Fruit fly (Drosophila melanogaster) whole organism, embryonic: ENCODE measurements around the gene CG42486.
A peak's percentile ranks its signal among the peaks of the same experiment; 100 is the strongest.

Experiments used
- Bdp1 ChIP-seq: fragments of 200-800 bp; sonication (Bioruptor generic); optimal IDR thresholded peaks from 3 replicates; lab custom pipeline; 2016; ENCODE audit warnings: missing biosample characterization, missing genetic modification characterization
- Bgb ChIP-seq: fragments of 200-800 bp; sonication (Bioruptor generic); IDR thresholded peaks from 2 replicates; pipeline ENCODE4 v1.3.6; 2022; ENCODE audit warnings: missing biosample characterization, missing genetic modification characterization; ENCODE audit not compliant: partially characterized antibody
- BtbVII ChIP-seq: fragments of 200-800 bp; sonication (Bioruptor generic); optimal IDR thresholded peaks from 3 replicates; lab custom pipeline; 2017; ENCODE audit warnings: missing biosample characterization, mild to moderate bottlenecking, missing genetic modification characterization
- CG1024 ChIP-seq: fragments of 200-800 bp; sonication (Bioruptor generic); IDR thresholded peaks from 2 replicates; pipeline ENCODE4 v1.3.6; 2022; ENCODE audit warnings: missing biosample characterization, missing genetic modification characterization
- CG10565 ChIP-seq: fragments of 200-800 bp; sonication (Bioruptor generic); optimal IDR thresholded peaks from 3 replicates; lab custom pipeline; 2016; ENCODE audit warnings: missing biosample characterization, mild to moderate bottlenecking, missing genetic modification characterization
- CG11456 ChIP-seq: fragments of 200-800 bp; sonication (Bioruptor generic); IDR thresholded peaks from 3 replicates; pipeline ENCODE4 v1.3.6; 2022; ENCODE audit warnings: missing biosample characterization, missing genetic modification characterization
- CG12104 ChIP-seq: fragments of 200-800 bp; sonication (Bioruptor generic); optimal IDR thresholded peaks from 3 replicates; lab custom pipeline; 2016; ENCODE audit warnings: missing biosample characterization, missing genetic modification characterization
- CG12769 ChIP-seq: fragments of 200-800 bp; sonication (Bioruptor generic); optimal IDR thresholded peaks from 2 replicates; lab custom pipeline; 2019; ENCODE audit warnings: missing biosample characterization, mild to moderate bottlenecking, missing genetic modification characterization, moderate library complexity
- CG13894 ChIP-seq: fragments of 200-800 bp; sonication (Bioruptor generic); optimal IDR thresholded peaks from 3 replicates; lab custom pipeline; 2018; ENCODE audit warnings: missing biosample characterization, mild to moderate bottlenecking, missing genetic modification characterization, moderate library complexity
- CG16779 ChIP-seq: fragments of 200-800 bp; sonication (Bioruptor generic); IDR thresholded peaks from 2 replicates; pipeline ENCODE4 v1.3.6; 2022; ENCODE audit warnings: missing biosample characterization, missing genetic modification characterization
- CG17612 ChIP-seq: fragments of 200-800 bp; sonication (Bioruptor generic); IDR thresholded peaks from 2 replicates; pipeline ENCODE4 v1.3.6; 2022; ENCODE audit warnings: missing biosample characterization, missing genetic modification characterization
- CG32772 ChIP-seq: fragments of 200-800 bp; sonication (Bioruptor generic); IDR thresholded peaks from 2 replicates; pipeline ENCODE4 v1.3.6; 2022; ENCODE audit warnings: missing biosample characterization, missing genetic modification characterization
- CG6175 ChIP-seq: fragments of 200-800 bp; sonication (Bioruptor generic); IDR thresholded peaks from 3 replicates; pipeline ENCODE4 v1.3.6; 2022; ENCODE audit warnings: missing biosample characterization, missing genetic modification characterization
- CG6689 ChIP-seq: fragments of 200-800 bp; sonication (Bioruptor generic); IDR thresholded peaks from 2 replicates; pipeline ENCODE4 v1.3.6; 2022; ENCODE audit warnings: missing biosample characterization, missing genetic modification characterization
- CG6791 ChIP-seq: fragments of 200-800 bp; sonication (Bioruptor generic); IDR thresholded peaks from 3 replicates; pipeline ENCODE4 v1.3.6; 2022; ENCODE audit warnings: missing biosample characterization, missing genetic modification characterization; ENCODE audit not compliant: partially characterized antibody
- CG7556 ChIP-seq: fragments of 200-800 bp; sonication (Bioruptor generic); optimal IDR thresholded peaks from 2 replicates; lab custom pipeline; 2017; ENCODE audit warnings: missing biosample characterization, mild to moderate bottlenecking, missing genetic modification characterization
- CG8281 ChIP-seq: fragments of 200-800 bp; sonication (Bioruptor generic); optimal IDR thresholded peaks from 2 replicates; lab custom pipeline; 2018; ENCODE audit warnings: missing biosample characterization, mild to moderate bottlenecking, missing genetic modification characterization, moderate library complexity
- CG8944 ChIP-seq: fragments of 200-800 bp; sonication (Bioruptor generic); optimal IDR thresholded peaks from 3 replicates; lab custom pipeline; 2016; ENCODE audit warnings: missing biosample characterization, missing genetic modification characterization
- CG9932 ChIP-seq: fragments of 200-800 bp; sonication (Bioruptor generic); IDR thresholded peaks from 2 replicates; pipeline ENCODE4 v1.3.6; 2022; ENCODE audit warnings: missing biosample characterization, missing genetic modification characterization
- CkIIα-i1 ChIP-seq: fragments of 200-800 bp; sonication (Bioruptor generic); IDR thresholded peaks from 2 replicates; pipeline ENCODE4 v1.3.6; 2022; ENCODE audit warnings: missing biosample characterization, missing genetic modification characterization
- Deaf1 ChIP-seq: fragments of 200-800 bp; optimal IDR thresholded peaks from 3 replicates; lab custom pipeline; 2019; ENCODE audit warnings: missing biosample characterization, mild to moderate bottlenecking, missing genetic modification characterization, moderate library complexity
- Dref ChIP-seq: fragments of 200-800 bp; sonication (Bioruptor generic); IDR thresholded peaks from 2 replicates; pipeline ENCODE4 v1.3.6; 2022; ENCODE audit warnings: missing biosample characterization, missing genetic modification characterization
- Eip74EF ChIP-seq, 2 experiments: fragments of 200-800 bp in 1 of 2; fragments of >200 bp in 1 of 2; sonication (Bioruptor generic) in 1 of 2; optimal IDR thresholded peaks; 2 replicates each; lab custom pipeline; 2017 to 2019; ENCODE audit warnings: missing biosample characterization in 2 of 2, missing genetic modification characterization in 2 of 2, mild to moderate bottlenecking in 1 of 2, moderate library complexity in 1 of 2
- HHEX ChIP-seq: fragments of 200-800 bp; sonication (Bioruptor generic); optimal IDR thresholded peaks from 3 replicates; lab custom pipeline; 2017; ENCODE audit warnings: missing biosample characterization, mild to moderate bottlenecking, missing genetic modification characterization, missing genetic modification reagents
- Hr39 ChIP-seq: fragments of >200 bp; optimal IDR thresholded peaks from 2 replicates; lab custom pipeline; 2017
- Jarid2 ChIP-seq: fragments of 200-800 bp; sonication (Bioruptor generic); optimal IDR thresholded peaks from 3 replicates; lab custom pipeline; 2017; ENCODE audit warnings: mild to moderate bottlenecking, missing biosample characterization, missing genetic modification reagents, missing genetic modification characterization
- MTF-1 ChIP-seq: fragments of 200-800 bp; sonication (Bioruptor generic); optimal IDR thresholded peaks from 2 replicates; lab custom pipeline; 2018; ENCODE audit warnings: missing biosample characterization, mild to moderate bottlenecking, missing genetic modification characterization, borderline replicate concordance
- Max ChIP-seq: fragments of 200-800 bp; sonication (Bioruptor generic); optimal IDR thresholded peaks from 2 replicates; lab custom pipeline; 2016; ENCODE audit warnings: missing biosample characterization, mild to moderate bottlenecking, missing genetic modification characterization
- Meics ChIP-seq: fragments of 200-800 bp; sonication (Bioruptor generic); optimal IDR thresholded peaks from 2 replicates; lab custom pipeline; 2017; ENCODE audit warnings: missing biosample characterization, mild to moderate bottlenecking, missing genetic modification characterization
- Nf-YC ChIP-seq: fragments of 200-800 bp; optimal IDR thresholded peaks from 3 replicates; lab custom pipeline; 2019; ENCODE audit warnings: missing biosample characterization, mild to moderate bottlenecking, missing genetic modification characterization, moderate library complexity
- amos ChIP-seq: fragments of 200-800 bp; sonication (Bioruptor generic); IDR thresholded peaks from 2 replicates; pipeline ENCODE4 v1.3.6; 2022; ENCODE audit warnings: missing biosample characterization, missing genetic modification characterization; ENCODE audit not compliant: partially characterized antibody
- cg ChIP-seq: fragments of 200-800 bp; sonication (Bioruptor generic); optimal IDR thresholded peaks from 3 replicates; lab custom pipeline; 2019; ENCODE audit warnings: missing biosample characterization, mild to moderate bottlenecking, missing genetic modification characterization, moderate library complexity
- crc ChIP-seq: fragments of 200-800 bp; sonication (Bioruptor generic); optimal IDR thresholded peaks from 2 replicates; lab custom pipeline; 2016; ENCODE audit warnings: missing biosample characterization, missing genetic modification characterization
- eyg ChIP-seq: fragments of 200-800 bp; sonication (Bioruptor generic); optimal IDR thresholded peaks from 3 replicates; lab custom pipeline; 2016; ENCODE audit warnings: missing biosample characterization, missing genetic modification characterization
- ftz-f1 ChIP-seq: fragments of 200-800 bp; sonication (Bioruptor generic); optimal IDR thresholded peaks from 2 replicates; lab custom pipeline; 2016; ENCODE audit warnings: missing biosample characterization, missing genetic modification characterization
- gce ChIP-seq: fragments of 200-800 bp; sonication (Bioruptor generic); IDR thresholded peaks from 3 replicates; pipeline ENCODE4 v1.3.6; 2022; ENCODE audit warnings: missing biosample characterization, missing genetic modification characterization
- gsb-n ChIP-seq: fragments of 200-800 bp; sonication (Bioruptor generic); optimal IDR thresholded peaks from 3 replicates; lab custom pipeline; 2018; ENCODE audit warnings: missing biosample characterization, mild to moderate bottlenecking, missing genetic modification characterization
- ken ChIP-seq: fragments of 200-800 bp; sonication (Bioruptor generic); IDR thresholded peaks from 3 replicates; pipeline ENCODE4 v1.3.6; 2022; ENCODE audit warnings: missing biosample characterization, missing genetic modification characterization
- onecut ChIP-seq: fragments of 200-800 bp; sonication (Bioruptor generic); IDR thresholded peaks from 2 replicates; pipeline ENCODE4 v1.3.6; 2022; ENCODE audit warnings: missing biosample characterization, missing genetic modification characterization
- phol ChIP-seq: fragments of 200-800 bp; sonication (Bioruptor generic); optimal IDR thresholded peaks from 3 replicates; lab custom pipeline; 2018; ENCODE audit warnings: missing biosample characterization, mild to moderate bottlenecking, missing genetic modification characterization, moderate library complexity
- unpg ChIP-seq: fragments of 200-800 bp; sonication (Bioruptor generic); optimal IDR thresholded peaks from 3 replicates; lab custom pipeline; 2018; ENCODE audit warnings: missing biosample characterization, mild to moderate bottlenecking, missing genetic modification characterization, moderate library complexity
- wdn ChIP-seq: fragments of 200-800 bp; sonication (Bioruptor generic); IDR thresholded peaks from 2 replicates; pipeline ENCODE4 v1.3.6; 2022; ENCODE audit warnings: missing biosample characterization, missing genetic modification characterization
- zen2 ChIP-seq: fragments of 200-800 bp; sonication (Bioruptor generic); IDR thresholded peaks from 3 replicates; pipeline ENCODE4 v1.3.6; 2022; ENCODE audit warnings: missing biosample characterization, missing genetic modification characterization; ENCODE audit not compliant: partially characterized antibody
- zf30C ChIP-seq: fragments of 200-800 bp; sonication (Bioruptor generic); optimal IDR thresholded peaks from 3 replicates; lab custom pipeline; 2018; ENCODE audit warnings: missing biosample characterization, mild to moderate bottlenecking, missing genetic modification characterization

The CG42486 gene

DNA sequence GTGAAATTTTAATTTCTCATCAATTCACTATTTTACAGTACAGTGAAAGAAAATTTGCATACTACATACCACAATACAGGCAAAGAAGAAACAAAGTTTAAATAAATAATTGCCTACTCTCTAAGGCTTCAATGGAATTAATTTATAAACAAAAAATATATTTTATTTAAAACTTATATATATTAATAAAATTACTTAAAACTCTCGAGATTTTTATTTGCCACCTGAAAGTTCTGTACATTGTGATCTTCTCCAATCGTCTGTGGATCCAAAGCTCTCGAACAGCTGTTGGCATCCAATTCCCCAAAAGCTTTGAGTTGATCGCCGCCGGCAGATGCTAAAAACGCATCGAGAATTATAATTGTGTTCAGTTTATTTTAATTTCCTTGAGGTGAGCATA, 6.7 kb downstream of the CG42486 start, which contains the start of gene Mal-B2 (continued):
- no peak for TF ChIP-seq CG32772
- TF ChIP-seq Meics (GFP tag; lab: Kevin White, UChicago): peak; percentile 2
- no peak for TF ChIP-seq Nf-YC
- no peak for TF ChIP-seq crc (GFP tag; lab: Kevin White, UChicago)
- TF ChIP-seq CG6689 (GFP tag; lab: Robert Waterston, UW): peak; percentile 39; the same call in 1 of the 2 replicates

DNA sequence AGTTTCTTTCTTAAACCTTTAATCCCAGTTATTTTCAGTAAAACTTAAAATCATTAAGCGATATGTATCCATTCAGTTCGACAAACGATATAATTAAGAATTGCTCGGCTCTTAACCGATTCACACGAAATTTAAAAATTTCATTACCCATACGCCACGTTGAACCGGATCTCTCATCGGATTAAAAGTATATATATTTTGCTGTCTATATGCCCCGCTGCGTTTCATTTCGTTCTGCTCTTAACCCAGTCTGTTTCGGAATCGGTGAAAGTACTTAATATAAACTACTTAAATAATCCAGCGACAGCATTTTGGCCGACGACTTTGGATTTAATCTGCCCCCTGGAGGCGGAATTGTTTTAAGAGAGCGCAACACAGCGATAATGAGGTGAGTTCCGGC, 10.2 kb downstream of the CG42486 start, which contains the start of gene CG42751:
CG42751 (plus strand) TSS at position 301 of the 400 bp plus-strand sequence.
- TF ChIP-seq Bgb (no peak), CG17612 (GFP tag; lab: Robert Waterston, UW) (no peak), CG12104 (GFP tag; lab: Kevin White, UChicago) (no peak), HHEX (GFP tag; lab: Kevin White, UChicago) (no peak), Max (GFP tag; lab: Kevin White, UChicago) (no peak), Eip74EF (GFP tag; optimal IDR thresholded peaks at IDR 0.05; lab: Kevin White, UChicago) (no peak), phol (tag; lab: Kevin White, UChicago) (no peak), unpg (GFP tag; lab: Kevin White, UChicago) (no peak), ftz-f1 (GFP tag; lab: Kevin White, UChicago) (no peak), BtbVII (GFP tag; lab: Kevin White, UChicago) (no peak), CG1024 (GFP tag; lab: Robert Waterston, UW) (no peak)

DNA sequence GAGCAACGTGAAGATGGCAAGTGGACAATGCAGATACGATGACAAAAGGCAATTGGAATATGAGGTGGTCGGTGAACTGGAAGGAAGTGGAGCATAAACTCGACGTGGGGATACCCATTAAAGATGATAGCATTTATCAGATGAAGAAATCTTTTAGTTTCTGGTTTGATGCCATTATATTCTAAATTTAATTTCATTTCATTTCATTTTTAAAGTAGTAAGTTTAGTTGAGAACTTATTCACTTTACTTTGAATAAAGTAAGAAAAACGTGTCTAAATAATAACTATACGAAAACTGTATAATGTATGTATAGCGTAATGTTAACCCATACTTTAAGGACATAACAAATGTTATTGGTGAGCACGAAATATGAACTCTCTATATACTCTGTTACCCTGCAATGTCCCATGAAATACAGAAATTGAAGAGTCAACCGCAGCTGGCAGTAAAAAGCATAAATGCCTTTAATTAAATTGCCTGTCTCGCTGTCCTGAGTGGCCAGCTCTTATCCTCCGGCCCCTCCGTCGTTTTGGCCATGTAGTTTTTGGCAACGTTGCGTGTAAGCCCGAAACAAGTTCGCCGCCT, 28.0 kb downstream of the CG42486 start:
- 0 out of 3 replicates have a peak, but pooled peaks have one; percentile 9 for TF ChIP-seq CG11456 (GFP tag; lab: Robert Waterston, UW)
- TF ChIP-seq gce (GFP tag; lab: Robert Waterston, UW): no peak

DNA sequence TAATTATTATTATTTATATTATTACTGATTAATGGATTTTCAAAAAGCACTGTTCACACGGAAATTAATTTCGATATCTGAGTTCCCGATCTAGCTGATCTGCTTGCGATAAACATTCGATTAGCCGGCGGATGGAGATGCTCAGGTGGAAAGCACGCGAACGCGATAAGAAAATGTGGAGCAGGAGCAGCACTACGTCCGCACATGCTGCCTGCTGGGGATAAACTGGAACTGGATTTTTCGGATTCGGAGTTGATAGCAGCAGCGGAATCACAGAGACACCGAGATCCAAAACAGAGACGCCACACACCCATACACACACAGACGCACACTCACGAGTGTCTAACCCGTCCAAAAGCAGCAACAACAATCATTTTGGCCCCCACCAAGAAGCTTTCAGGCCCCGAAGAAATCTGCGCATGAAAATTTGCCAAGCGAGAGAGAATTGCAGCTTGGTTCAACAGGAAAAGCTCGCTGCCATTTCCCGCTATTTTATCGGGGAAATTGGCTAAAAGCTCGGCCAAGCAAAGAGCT, 31.4 kb downstream of the CG42486 start:
- TF ChIP-seq CG10565: no peak
- TF ChIP-seq Jarid2: peak; percentile 31
- TF ChIP-seq zf30C: no peak
- TF ChIP-seq CG12769 (tag; lab: Kevin White, UChicago): peak; percentile 43
- no peak for TF ChIP-seq CG8281 (tag; lab: Kevin White, UChicago)
- TF ChIP-seq Hr39 (lab: Kevin White, UChicago): no peak
- peak; percentile 44 for TF ChIP-seq CG13894
- no peak for TF ChIP-seq CkIIα-i1 (GFP tag; lab: Robert Waterston, UW)
- TF ChIP-seq Dref (GFP tag; lab: Robert Waterston, UW): no peak
- no peak for TF ChIP-seq CG6791
- TF ChIP-seq cg (GFP tag; lab: Kevin White, UChicago): peak; percentile 16
- TF ChIP-seq CG7556: no peak
- TF ChIP-seq zen2 (GFP tag; lab: Robert Waterston, UW): 0 out of 3 replicates have a peak, but pooled peaks have one; percentile 37
- no peak for TF ChIP-seq Bdp1 (GFP tag; lab: Kevin White, UChicago)
- TF ChIP-seq onecut (GFP tag; lab: Robert Waterston, UW): no peak
- TF ChIP-seq CG16779 (GFP tag; lab: Robert Waterston, UW): 0 out of 2 replicates have a peak, but pooled peaks have one; percentile 41
- no peak for TF ChIP-seq CG8944
- TF ChIP-seq MTF-1 (GFP tag; lab: Kevin White, UChicago): no peak
- TF ChIP-seq ken (GFP tag; lab: Robert Waterston, UW): 0 out of 3 replicates have a peak, but pooled peaks have one; percentile 25
- no peak for TF ChIP-seq wdn (GFP tag; lab: Robert Waterston, UW)
- 0 out of 2 replicates have a peak, but pooled peaks have one; percentile 23 for TF ChIP-seq CG9932 (GFP tag; lab: Robert Waterston, UW)
- no peak for TF ChIP-seq gsb-n (tag; lab: Kevin White, UChicago)
- peak; percentile 22; the same call in 1 of the 2 replicates for TF ChIP-seq amos (GFP tag; lab: Robert Waterston, UW)
- TF ChIP-seq eyg: no peak
- peak; percentile 33 for TF ChIP-seq Deaf1 (tag; lab: Kevin White, UChicago)
- TF ChIP-seq CG6175 (GFP tag; lab: Robert Waterston, UW): 0 out of 3 replicates have a peak, but pooled peaks have one; percentile 38
